Worm (Caenorhabditis elegans): ENCODE measurements around the gene sra-14.

The sra-14 gene

ce11 chrII:12866079-12866478 is 19.0 kb upstream of the sra-14 start:
- TF ChIP-seq blmp-1 (tag; optimal IDR thresholded peaks at IDR 0.05) (no peak), lsy-2 (tag; optimal IDR thresholded peaks at IDR 0.05) (no peak), flh-1 (GFP tag; optimal IDR thresholded peaks at IDR 0.05) (no peak), lin-32 (GFP tag; optimal IDR thresholded peaks at IDR 0.05) (no peak), nhr-237 (tag; optimal IDR thresholded peaks at IDR 0.05) (no peak), tbx-8 (GFP tag; optimal IDR thresholded peaks at IDR 0.05) (no peak), zip-8 (tag; optimal IDR thresholded peaks at IDR 0.05) (no peak), lin-13 (tag; optimal IDR thresholded peaks at IDR 0.05) (no peak)

- TF ChIP-seq elt-3 (tag; optimal IDR thresholded peaks at IDR 0.05) (no peak), ceh-83 (GFP tag; optimal IDR thresholded peaks at IDR 0.05) (no peak), bed-3 (GFP tag; optimal IDR thresholded peaks at IDR 0.05) (no peak), snpc-4 (tag; optimal IDR thresholded peaks at IDR 0.05) (no peak), mab-5 (tag; optimal IDR thresholded peaks at IDR 0.05) (no peak), ztf-11 (tag; optimal IDR thresholded peaks at IDR 0.05) (no peak), elt-1 (tag; optimal IDR thresholded peaks at IDR 0.05; ENCODE audit: borderline replicate concordance, insufficient read depth) (no peak), nhr-2 (tag; optimal IDR thresholded peaks at IDR 0.05) (no peak), ceh-39 (tag; optimal IDR thresholded peaks at IDR 0.05) (no peak), ham-2 (GFP tag; optimal IDR thresholded peaks at IDR 0.05) (no peak), lin-13 (tag; optimal IDR thresholded peaks at IDR 0.05) (no peak), ceh-43 (GFP tag; optimal IDR thresholded peaks at IDR 0.05) (no peak), hlh-1 (tag; optimal IDR thresholded peaks at IDR 0.05) (no peak), unc-120 (tag; optimal IDR thresholded peaks at IDR 0.05; ENCODE audit: poor library complexity, severe bottlenecking) (no peak), pha-4 (tag; optimal IDR thresholded peaks at IDR 0.05) (no peak), drap-1 (GFP tag; optimal IDR thresholded peaks at IDR 0.05) (no peak), nhr-28 (tag; optimal IDR thresholded peaks at IDR 0.05) (no peak)
These were observed 6.9 kb upstream of the sra-14 start, which contains the start of gene gsy-1 for ce11 chrII:12878071-12878668. Gene gsy-1, minus strand, starts transcription at chrII:12878121.

ce11 chrII:12878697-12879096 is 6.4 kb upstream of the sra-14 start:
- no peak for TF ChIP-seq ham-2 (GFP tag; optimal IDR thresholded peaks at IDR 0.05)
- no peak for TF ChIP-seq hlh-1 (tag; optimal IDR thresholded peaks at IDR 0.05)
- no peak for TF ChIP-seq mls-2 (tag; optimal IDR thresholded peaks at IDR 0.05)
- TF ChIP-seq ztf-11 (tag; optimal IDR thresholded peaks at IDR 0.05) = no peak
- TF ChIP-seq mab-5 (tag; optimal IDR thresholded peaks at IDR 0.05) = no peak
- no peak for TF ChIP-seq cnd-1 (tag; optimal IDR thresholded peaks at IDR 0.05)
- no peak for TF ChIP-seq nhr-2 (tag; optimal IDR thresholded peaks at IDR 0.05)
- no peak for TF ChIP-seq sem-2 (GFP tag; optimal IDR thresholded peaks at IDR 0.05)
- TF ChIP-seq nhr-237 (tag; optimal IDR thresholded peaks at IDR 0.05) = no peak

- TF ChIP-seq hlh-1 (tag; optimal IDR thresholded peaks at IDR 0.05) = no peak
- no peak for TF ChIP-seq mep-1 (tag; optimal IDR thresholded peaks at IDR 0.05)
- TF ChIP-seq flh-1 (GFP tag; optimal IDR thresholded peaks at IDR 0.05) = no peak
- TF ChIP-seq unc-120 (tag; optimal IDR thresholded peaks at IDR 0.05; ENCODE audit: poor library complexity, severe bottlenecking) = no peak
- TF ChIP-seq cnd-1 (tag; optimal IDR thresholded peaks at IDR 0.05) = no peak
- no peak for TF ChIP-seq lin-32 (GFP tag; optimal IDR thresholded peaks at IDR 0.05)
- TF ChIP-seq nhr-28 (tag; optimal IDR thresholded peaks at IDR 0.05) = no peak
- TF ChIP-seq ham-2 (GFP tag; optimal IDR thresholded peaks at IDR 0.05) = no peak
- no peak for TF ChIP-seq snpc-4 (tag; optimal IDR thresholded peaks at IDR 0.05)
- TF ChIP-seq ceh-83 (GFP tag; optimal IDR thresholded peaks at IDR 0.05) = no peak
- TF ChIP-seq lsy-2 (tag; optimal IDR thresholded peaks at IDR 0.05) = no peak
- TF ChIP-seq M03D4.4 (tag; optimal IDR thresholded peaks at IDR 0.05) = no peak
- no peak for TF ChIP-seq ztf-11 (tag; optimal IDR thresholded peaks at IDR 0.05)
- TF ChIP-seq ces-1 (GFP tag; optimal IDR thresholded peaks at IDR 0.05) = no peak
- TF ChIP-seq ceh-39 (tag; optimal IDR thresholded peaks at IDR 0.05) = no peak
- no peak for TF ChIP-seq unc-39 (tag; optimal IDR thresholded peaks at IDR 0.05)
- TF ChIP-seq elt-1 (tag; optimal IDR thresholded peaks at IDR 0.05; ENCODE audit: borderline replicate concordance, insufficient read depth) = no peak
- no peak for TF ChIP-seq sem-2 (GFP tag; optimal IDR thresholded peaks at IDR 0.05)
- TF ChIP-seq nhr-76 (tag; optimal IDR thresholded peaks at IDR 0.05) = no peak
These were observed 5.3 kb upstream of the sra-14 start for ce11 chrII:12879758-12880157.

- no peak for TF ChIP-seq hlh-1 (tag; optimal IDR thresholded peaks at IDR 0.05)
- TF ChIP-seq blmp-1 (tag; optimal IDR thresholded peaks at IDR 0.05) = no peak
- TF ChIP-seq mab-5 (tag; optimal IDR thresholded peaks at IDR 0.05) = no peak
- no peak for TF ChIP-seq nhr-237 (tag; optimal IDR thresholded peaks at IDR 0.05)
- TF ChIP-seq elt-1 (tag; optimal IDR thresholded peaks at IDR 0.05; ENCODE audit: borderline replicate concordance, insufficient read depth) = no peak
- TF ChIP-seq ces-1 (GFP tag; optimal IDR thresholded peaks at IDR 0.05) = no peak
- TF ChIP-seq unc-120 (tag; optimal IDR thresholded peaks at IDR 0.05; ENCODE audit: poor library complexity, severe bottlenecking) = no peak
- TF ChIP-seq snpc-4 (tag; optimal IDR thresholded peaks at IDR 0.05) = no peak
These were observed 4.7 kb upstream of the sra-14 start, which contains the start of gene F35C5.1 for ce11 chrII:12880406-12880805. Gene F35C5.1, plus strand, starts transcription at chrII:12880804.

Data from whole organism, mixed stage, embryonic.